Fruit fly (Drosophila melanogaster) whole organism, embryonic: ENCODE measurements around the gene CG18508.

Experiments
- Antp ChIP-seq: fragments of 200-800 bp; sonication (Bioruptor generic); optimal IDR thresholded peaks from 3 replicates; lab custom pipeline; 2016; ENCODE audit warnings: missing biosample characterization, missing genetic modification characterization
- BEAF-32 ChIP-seq: fragments of 200-800 bp; sonication (Bioruptor generic); optimal IDR thresholded peaks from 3 replicates; lab custom pipeline; 2017; ENCODE audit warnings: missing biosample characterization, missing genetic modification characterization, mild to moderate bottlenecking, moderate library complexity, missing genetic modification reagents
- CG10209 ChIP-seq: fragments of 200-800 bp; sonication (Bioruptor generic); optimal IDR thresholded peaks from 3 replicates; lab custom pipeline; 2017; ENCODE audit warnings: missing biosample characterization, mild to moderate bottlenecking, missing genetic modification characterization, missing genetic modification reagents
- CG1024 ChIP-seq: fragments of 200-800 bp; sonication (Bioruptor generic); IDR thresholded peaks from 2 replicates; pipeline ENCODE4 v1.3.6; 2022; ENCODE audit warnings: missing biosample characterization, missing genetic modification characterization
- CG10654 ChIP-seq: fragments of 200-800 bp; sonication (Bioruptor generic); optimal IDR thresholded peaks from 2 replicates; lab custom pipeline; 2016; ENCODE audit warnings: missing biosample characterization, missing genetic modification characterization
- CG11695 ChIP-seq: fragments of 200-800 bp; sonication (Bioruptor generic); IDR thresholded peaks from 3 replicates; pipeline ENCODE4 v1.3.6; 2022; ENCODE audit warnings: missing biosample characterization, missing genetic modification characterization
- CG12744 ChIP-seq: fragments of 200-800 bp; sonication (Bioruptor generic); optimal IDR thresholded peaks from 2 replicates; lab custom pipeline; 2016; ENCODE audit warnings: missing biosample characterization, missing genetic modification characterization
- CG14050 ChIP-seq: fragments of 200-800 bp; sonication (Bioruptor generic); IDR thresholded peaks from 3 replicates; pipeline ENCODE4 v1.3.6; 2022; ENCODE audit warnings: missing biosample characterization, missing genetic modification characterization
- CG17612 ChIP-seq: fragments of 200-800 bp; sonication (Bioruptor generic); IDR thresholded peaks from 2 replicates; pipeline ENCODE4 v1.3.6; 2022; ENCODE audit warnings: missing biosample characterization, missing genetic modification characterization
- CG2129 ChIP-seq: fragments of 200-800 bp; sonication (Bioruptor generic); IDR thresholded peaks from 2 replicates; pipeline ENCODE4 v1.3.6; 2022; ENCODE audit warnings: missing biosample characterization, missing genetic modification characterization; ENCODE audit not compliant: partially characterized antibody
- CG2199 ChIP-seq: fragments of 200-800 bp; sonication (Bioruptor generic); IDR thresholded peaks from 3 replicates; pipeline ENCODE4 v1.3.6; 2022; ENCODE audit warnings: missing biosample characterization, missing genetic modification characterization
- CG2875 ChIP-seq: fragments of 200-800 bp; sonication (Bioruptor generic); optimal IDR thresholded peaks from 2 replicates; lab custom pipeline; 2017; ENCODE audit warnings: missing biosample characterization, mild to moderate bottlenecking, missing genetic modification characterization, missing genetic modification reagents
- CG3838 ChIP-seq: fragments of 200-800 bp; sonication (Bioruptor generic); optimal IDR thresholded peaks from 3 replicates; lab custom pipeline; 2016; ENCODE audit warnings: missing biosample characterization, missing genetic modification characterization
- CG4424 ChIP-seq: fragments of 200-800 bp; sonication (Bioruptor generic); optimal IDR thresholded peaks from 3 replicates; lab custom pipeline; 2016; ENCODE audit warnings: missing biosample characterization, missing genetic modification characterization
- CG5180 ChIP-seq: fragments of 200-800 bp; sonication (Bioruptor generic); optimal IDR thresholded peaks from 3 replicates; lab custom pipeline; 2017; ENCODE audit warnings: missing biosample characterization, missing genetic modification characterization, mild to moderate bottlenecking, moderate library complexity, missing genetic modification reagents
- CG7963 ChIP-seq: fragments of 200-800 bp; sonication (Bioruptor generic); IDR thresholded peaks from 3 replicates; pipeline ENCODE4 v1.3.6; 2022; ENCODE audit warnings: missing biosample characterization, missing genetic modification characterization; ENCODE audit not compliant: partially characterized antibody
- CG9437 ChIP-seq: fragments of 200-800 bp; sonication (Bioruptor generic); optimal IDR thresholded peaks from 2 replicates; lab custom pipeline; 2018; ENCODE audit warnings: missing biosample characterization, mild to moderate bottlenecking, missing genetic modification characterization
- CG9817 ChIP-seq: fragments of 200-800 bp; sonication (Bioruptor generic); optimal IDR thresholded peaks from 2 replicates; lab custom pipeline; 2018; ENCODE audit warnings: missing biosample characterization, mild to moderate bottlenecking, missing genetic modification characterization, moderate library complexity
- D19B ChIP-seq: fragments of 200-800 bp; sonication (Bioruptor generic); optimal IDR thresholded peaks from 2 replicates; lab custom pipeline; 2017; ENCODE audit warnings: missing biosample characterization, mild to moderate bottlenecking, missing genetic modification characterization
- Dip2 ChIP-seq: fragments of 200-800 bp; sonication (Bioruptor generic); IDR thresholded peaks from 2 replicates; pipeline ENCODE4 v1.3.6; 2022; ENCODE audit warnings: missing biosample characterization, missing genetic modification characterization
- Dp ChIP-seq: fragments of 200-800 bp; sonication (Bioruptor generic); optimal IDR thresholded peaks from 2 replicates; lab custom pipeline; 2018; ENCODE audit warnings: missing biosample characterization, mild to moderate bottlenecking, missing genetic modification characterization, moderate library complexity
- Gug ChIP-seq: fragments of 200-800 bp; sonication (Bioruptor generic); IDR thresholded peaks from 4 replicates; pipeline ENCODE4 v1.3.6; 2022; ENCODE audit warnings: missing biosample characterization, missing genetic modification characterization
- HHEX ChIP-seq: fragments of 200-800 bp; sonication (Bioruptor generic); optimal IDR thresholded peaks from 3 replicates; lab custom pipeline; 2017; ENCODE audit warnings: missing biosample characterization, mild to moderate bottlenecking, missing genetic modification characterization, missing genetic modification reagents
- HLH3B ChIP-seq: fragments of 200-800 bp; sonication (Bioruptor generic); IDR thresholded peaks from 2 replicates; pipeline ENCODE4 v1.3.6; 2022; ENCODE audit warnings: missing biosample characterization, missing genetic modification characterization
- Hr3 ChIP-seq: fragments of 200-800 bp; sonication (Bioruptor generic); optimal IDR thresholded peaks from 3 replicates; lab custom pipeline; 2016; ENCODE audit warnings: missing biosample characterization, missing genetic modification characterization
- Mrtf ChIP-seq: fragments of 200-800 bp; sonication (Bioruptor generic); IDR thresholded peaks from 3 replicates; pipeline ENCODE4 v1.3.6; 2022; ENCODE audit warnings: missing biosample characterization, missing genetic modification characterization
- NFAT ChIP-seq: fragments of 200-800 bp; sonication (Bioruptor generic); IDR thresholded peaks from 2 replicates; pipeline ENCODE4 v1.3.6; 2022; ENCODE audit warnings: missing biosample characterization, missing genetic modification characterization
- Scr ChIP-seq: fragments of 200-800 bp; sonication (Bioruptor generic); IDR thresholded peaks from 2 replicates; pipeline ENCODE4 v1.3.6; 2022; ENCODE audit warnings: missing biosample characterization, missing genetic modification characterization; ENCODE audit not compliant: partially characterized antibody
- Tbp ChIP-seq: fragments of >200 bp; optimal IDR thresholded peaks from 2 replicates; lab custom pipeline; 2018; ENCODE audit warnings: missing biosample characterization, missing genetic modification characterization
- Xbp1 ChIP-seq: fragments of 200-800 bp; sonication (Bioruptor generic); optimal IDR thresholded peaks from 3 replicates; lab custom pipeline; 2016; ENCODE audit warnings: missing biosample characterization, mild to moderate bottlenecking, missing genetic modification characterization
- ara ChIP-seq: fragments of 200-800 bp; sonication (Bioruptor generic); IDR thresholded peaks from 2 replicates; pipeline ENCODE4 v1.3.6; 2022; ENCODE audit warnings: missing biosample characterization, missing genetic modification characterization
- btn ChIP-seq: fragments of 200-800 bp; sonication (Bioruptor generic); optimal IDR thresholded peaks from 2 replicates; lab custom pipeline; 2016; ENCODE audit warnings: missing biosample characterization, missing genetic modification characterization
- crp ChIP-seq, 2 experiments: fragments of 200-800 bp; sonication (Bioruptor generic); optimal IDR thresholded peaks; 2 replicates in 1 of 2; 3 replicates in 1 of 2; lab custom pipeline; 2017; ENCODE audit warnings: missing biosample characterization in 2 of 2, missing genetic modification characterization in 2 of 2, mild to moderate bottlenecking in 1 of 2, moderate library complexity in 1 of 2
- danr ChIP-seq: fragments of 200-800 bp; sonication (Bioruptor generic); IDR thresholded peaks from 2 replicates; pipeline ENCODE4 v1.3.6; 2022; ENCODE audit warnings: missing biosample characterization, missing genetic modification characterization
- dm ChIP-seq: fragments of 200-800 bp; sonication (Bioruptor generic); optimal IDR thresholded peaks from 3 replicates; lab custom pipeline; 2016; ENCODE audit warnings: missing biosample characterization, missing genetic modification characterization
- dmrt99B ChIP-seq: fragments of 200-800 bp; sonication (Bioruptor generic); optimal IDR thresholded peaks from 2 replicates; lab custom pipeline; 2018; ENCODE audit warnings: missing biosample characterization, mild to moderate bottlenecking, missing genetic modification characterization, moderate library complexity
- eyg ChIP-seq: fragments of 200-800 bp; sonication (Bioruptor generic); optimal IDR thresholded peaks from 3 replicates; lab custom pipeline; 2016; ENCODE audit warnings: missing biosample characterization, missing genetic modification characterization
- gfzf ChIP-seq: fragments of 200-800 bp; sonication (Bioruptor generic); optimal IDR thresholded peaks from 2 replicates; lab custom pipeline; 2016; ENCODE audit warnings: missing biosample characterization, mild to moderate bottlenecking, missing genetic modification characterization, moderate library complexity
- grau ChIP-seq: fragments of 200-800 bp; optimal IDR thresholded peaks from 3 replicates; lab custom pipeline; 2019; ENCODE audit warnings: missing biosample characterization, mild to moderate bottlenecking, missing genetic modification characterization, moderate library complexity
- ham ChIP-seq: fragments of 200-800 bp; sonication (Bioruptor generic); IDR thresholded peaks from 2 replicates; pipeline ENCODE4 v1.3.6; 2022; ENCODE audit warnings: missing biosample characterization, missing genetic modification characterization
- hth ChIP-seq: fragments of >200 bp; optimal IDR thresholded peaks from 2 replicates; lab custom pipeline; 2017; ENCODE audit warnings: inconsistent platforms
- mam ChIP-seq: fragments of 200-800 bp; sonication (Bioruptor generic); optimal IDR thresholded peaks from 3 replicates; lab custom pipeline; 2016; ENCODE audit warnings: missing biosample characterization, missing genetic modification characterization
- nau ChIP-seq: fragments of 200-800 bp; sonication (Bioruptor generic); optimal IDR thresholded peaks from 3 replicates; lab custom pipeline; 2017; ENCODE audit warnings: missing biosample characterization, mild to moderate bottlenecking, missing genetic modification characterization, missing genetic modification reagents
- nerfin-1 ChIP-seq: fragments of 200-800 bp; sonication (Bioruptor generic); optimal IDR thresholded peaks from 3 replicates; lab custom pipeline; 2019; ENCODE audit warnings: missing biosample characterization, mild to moderate bottlenecking, missing genetic modification characterization, moderate library complexity
- pan ChIP-seq, 4 experiments: fragments of >200 bp in 3 of 4; fragments of 200-800 bp in 1 of 4; sonication (Bioruptor generic) in 1 of 4; optimal IDR thresholded peaks in 3 of 4; IDR thresholded peaks in 1 of 4; 2 replicates each; pipeline versions ENCODE4 v1.3.6 to Lab custom; 2017 to 2022; ENCODE audit warnings: missing biosample characterization in 2 of 4, missing genetic modification characterization in 2 of 4, mixed read lengths in 1 of 4
- pzg ChIP-seq: fragments of 200-800 bp; sonication (Bioruptor generic); optimal IDR thresholded peaks from 3 replicates; lab custom pipeline; 2018; ENCODE audit warnings: missing biosample characterization, mild to moderate bottlenecking, missing genetic modification characterization, moderate library complexity
- run ChIP-seq: fragments of 200-800 bp; sonication (Bioruptor generic); optimal IDR thresholded peaks from 3 replicates; lab custom pipeline; 2018; ENCODE audit warnings: missing biosample characterization, mild to moderate bottlenecking, missing genetic modification characterization
- sqz ChIP-seq: fragments of 200-800 bp; sonication (Bioruptor generic); optimal IDR thresholded peaks from 3 replicates; lab custom pipeline; 2018; ENCODE audit warnings: missing biosample characterization, mild to moderate bottlenecking, missing genetic modification characterization
- trh ChIP-seq: fragments of 200-800 bp; sonication (Bioruptor generic); optimal IDR thresholded peaks from 2 replicates; lab custom pipeline; 2016; ENCODE audit warnings: missing biosample characterization, missing genetic modification characterization
- ttk ChIP-seq: fragments of 200-800 bp; sonication (Bioruptor generic); IDR thresholded peaks from 2 replicates; pipeline ENCODE4 v2.1.2; 2022; ENCODE audit warnings: missing biosample characterization, missing genetic modification characterization
- unpg ChIP-seq: fragments of 200-800 bp; sonication (Bioruptor generic); optimal IDR thresholded peaks from 3 replicates; lab custom pipeline; 2018; ENCODE audit warnings: missing biosample characterization, mild to moderate bottlenecking, missing genetic modification characterization, moderate library complexity

The CG18508 gene

DNA sequence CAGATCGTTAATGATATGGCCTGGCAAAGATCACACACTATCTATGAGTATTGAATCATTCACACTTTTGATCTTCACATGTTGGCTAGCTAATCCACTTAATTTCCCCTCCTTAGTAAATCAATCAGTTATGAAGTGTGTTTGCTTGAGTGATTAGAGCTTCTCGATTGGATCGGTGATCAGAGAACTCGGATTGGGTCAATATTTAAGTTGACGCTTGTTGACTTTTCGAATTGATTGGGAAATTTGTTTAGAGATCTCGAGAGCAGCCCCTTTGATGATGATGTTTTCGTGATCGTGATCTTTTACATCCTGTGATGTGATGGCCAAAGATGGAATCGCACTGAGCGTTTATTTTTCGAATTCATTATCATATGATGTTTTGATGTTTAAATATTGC lies 15.5 kb upstream of the CG18508 start (continued):
- TF ChIP-seq HLH3B (GFP tag; lab: Robert Waterston, UW) (no peak; the same call in 1 of the 2 replicates), CG9437 (GFP tag; lab: Kevin White, UChicago) (no peak), pan (optimal IDR thresholded peaks at IDR 0.05; lab: Kevin White, UChicago) (no peak), pan (GFP tag; optimal IDR thresholded peaks at IDR 0.05 in 1 of 2, IDR thresholded peaks at IDR 0.05 in 1 of 2) (peak in 1 of 2 experiments; percentile 40), btn (GFP tag; lab: Kevin White, UChicago) (no peak), CG11695 (GFP tag; lab: Robert Waterston, UW) (peak; percentile 40; the same call in 1 of the 3 replicates), CG17612 (no peak), CG14050 (no peak), ham (GFP tag; lab: Robert Waterston, UW) (no peak), HHEX (GFP tag; lab: Kevin White, UChicago) (peak; percentile 45), Gug (GFP tag; lab: Robert Waterston, UW) (no peak), CG10654 (peak; percentile 15), run (tag; lab: Kevin White, UChicago) (no peak), nerfin-1 (peak; percentile 32), NFAT (GFP tag; lab: Robert Waterston, UW) (no peak), eyg (GFP tag; lab: Kevin White, UChicago) (no peak), CG7963 (GFP tag; lab: Robert Waterston, UW) (no peak), trh (GFP tag; lab: Kevin White, UChicago) (no peak), sqz (GFP tag; lab: Kevin White, UChicago) (peak; percentile 51), pzg (GFP tag; lab: Kevin White, UChicago) (no peak), ara (GFP tag; lab: Robert Waterston, UW) (peak; percentile 59; the same call in 1 of the 2 replicates), CG9817 (peak; percentile 19), mam (GFP tag; lab: Kevin White, UChicago) (no peak), gfzf (GFP tag; lab: Kevin White, UChicago) (no peak), unpg (GFP tag; lab: Kevin White, UChicago) (peak; percentile 33), Xbp1 (GFP tag; lab: Kevin White, UChicago) (no peak), Mrtf (no peak), Antp (GFP tag; lab: Kevin White, UChicago) (peak; percentile 26), crp (GFP tag; optimal IDR thresholded peaks at IDR 0.05; lab: Kevin White, UChicago) (no peak), CG2129 (GFP tag; lab: Robert Waterston, UW) (no peak), CG10209 (GFP tag; lab: Kevin White, UChicago) (peak; percentile 60), CG4424 (GFP tag; lab: Kevin White, UChicago) (no peak), Tbp (GFP tag; lab: Kevin White, UChicago) (no peak), hth (lab: Kevin White, UChicago) (no peak), Hr3 (GFP tag; lab: Kevin White, UChicago) (no peak), BEAF-32 (GFP tag; lab: Kevin White, UChicago) (no peak), ttk (GFP tag; lab: Robert Waterston, UW) (no peak), CG3838 (GFP tag; lab: Kevin White, UChicago) (no peak), CG2875 (GFP tag; lab: Kevin White, UChicago) (peak; percentile 37), CG5180 (peak; percentile 45), D19B (no peak), Scr (GFP tag; lab: Robert Waterston, UW) (no peak), dm (GFP tag; lab: Kevin White, UChicago) (no peak), CG2199 (GFP tag; lab: Robert Waterston, UW) (no peak), dmrt99B (tag; lab: Kevin White, UChicago) (peak; percentile 30), CG1024 (GFP tag; lab: Robert Waterston, UW) (no peak; the same call in 1 of the 2 replicates), Dip2 (GFP tag; lab: Robert Waterston, UW) (no peak), danr (GFP tag; lab: Robert Waterston, UW) (no peak), nau (GFP tag; lab: Kevin White, UChicago) (peak; percentile 63), grau (peak; percentile 3), CG12744 (GFP tag; lab: Kevin White, UChicago) (no peak), Dp (GFP tag; lab: Kevin White, UChicago) (no peak)
